Fruit fly (Drosophila melanogaster): ENCODE data around the gene retm.

The retm gene

DNA sequence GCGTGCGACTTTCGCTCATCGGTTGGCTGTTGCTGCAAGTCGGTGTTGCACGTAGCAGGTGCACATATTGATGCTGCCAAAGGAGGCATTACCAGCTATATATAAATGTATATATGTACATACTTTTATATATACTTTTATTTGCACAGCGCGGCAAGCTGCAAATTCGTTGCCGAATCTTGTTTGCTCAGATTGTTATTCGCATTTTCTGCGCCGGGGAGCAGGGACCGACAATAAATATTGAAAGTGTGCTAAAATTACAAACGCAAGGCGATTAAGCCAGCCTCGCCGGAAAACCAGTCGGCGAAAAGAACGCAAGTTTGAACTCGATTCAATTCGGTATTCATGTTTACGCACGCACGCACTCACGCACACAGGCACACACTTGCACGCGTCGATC is 9.1 kb upstream of the retm start:
- TF ChIP-seq Dll (optimal IDR thresholded peaks at IDR 0.05) (no peak), psq (optimal IDR thresholded peaks at IDR 0.05) (no peak), CG8478 (optimal IDR thresholded peaks at IDR 0.05) (no peak), pan (optimal IDR thresholded peaks at IDR 0.05) (no peak), EcR (GFP tag; optimal IDR thresholded peaks at IDR 0.05) (no peak), usp (GFP tag; optimal IDR thresholded peaks at IDR 0.05) (no peak)

DNA sequence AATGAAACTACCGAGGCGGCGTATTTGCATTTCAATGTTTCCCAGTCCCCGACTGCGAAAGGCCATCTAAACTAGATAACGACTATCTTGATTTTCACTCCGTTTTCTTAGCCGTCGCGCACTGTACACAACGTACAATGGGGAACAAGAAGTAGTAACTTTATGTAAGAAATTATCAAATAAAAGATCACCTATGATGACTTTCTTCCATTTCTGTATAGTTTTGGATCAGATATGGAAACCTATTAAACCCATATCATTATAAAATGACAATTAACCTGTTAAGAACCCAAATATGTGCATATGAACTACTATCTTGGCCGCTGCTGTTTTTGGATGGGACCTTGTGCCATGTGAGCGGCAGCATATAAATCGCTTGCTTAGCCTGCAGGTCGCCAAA is 8.5 kb upstream of the retm start:
- TF ChIP-seq EcR (GFP tag; optimal IDR thresholded peaks at IDR 0.05) (no peak), usp (GFP tag; optimal IDR thresholded peaks at IDR 0.05) (no peak), pan (optimal IDR thresholded peaks at IDR 0.05) (no peak), CG8478 (optimal IDR thresholded peaks at IDR 0.05) (no peak), psq (optimal IDR thresholded peaks at IDR 0.05) (no peak), Dll (optimal IDR thresholded peaks at IDR 0.05) (no peak)

DNA sequence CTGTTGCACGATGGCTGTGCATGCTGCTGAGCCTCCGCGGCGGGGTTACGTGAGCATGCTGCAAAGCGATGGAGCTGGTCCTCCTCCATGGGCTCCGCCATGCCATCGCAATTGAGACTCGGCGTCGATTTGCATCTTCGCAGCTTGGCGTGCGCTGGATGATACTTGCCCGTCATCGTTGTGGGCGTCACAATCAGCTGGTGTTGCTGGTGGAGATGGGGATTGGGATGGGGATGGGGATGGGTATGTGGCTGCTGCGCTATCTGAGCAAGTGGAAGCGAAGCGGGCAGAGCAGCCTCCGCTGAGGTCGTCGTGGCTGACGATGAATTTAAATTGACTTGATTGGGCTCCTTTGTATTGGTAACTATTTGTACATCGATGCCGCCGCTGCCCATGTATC is 7.7 kb upstream of the retm start:
- no peak for TF ChIP-seq Dll (optimal IDR thresholded peaks at IDR 0.05)
- TF ChIP-seq CG8478 (optimal IDR thresholded peaks at IDR 0.05): no peak
- no peak for TF ChIP-seq EcR (GFP tag; optimal IDR thresholded peaks at IDR 0.05)
- TF ChIP-seq pan (optimal IDR thresholded peaks at IDR 0.05): no peak
- TF ChIP-seq psq (optimal IDR thresholded peaks at IDR 0.05): no peak
- TF ChIP-seq usp (GFP tag; optimal IDR thresholded peaks at IDR 0.05): no peak

DNA sequence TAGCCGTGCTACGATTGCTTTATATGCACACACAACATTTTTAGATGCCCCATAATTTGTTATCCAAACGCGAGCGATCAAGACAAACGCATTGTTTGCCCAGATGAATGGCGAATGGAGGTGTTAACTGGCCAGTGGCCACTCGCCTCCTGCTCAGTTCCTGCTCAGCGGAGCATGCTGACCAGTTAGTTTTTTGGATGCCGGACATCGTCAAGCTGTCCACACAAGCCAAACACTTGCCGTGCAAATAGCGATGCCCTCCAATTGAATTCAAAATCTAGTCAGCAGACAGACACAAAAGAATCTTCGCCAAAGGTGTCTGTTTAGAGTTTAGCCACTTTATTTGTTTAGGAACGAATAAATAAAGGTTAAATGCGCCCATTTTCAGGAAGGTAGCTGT is 6.5 kb upstream of the retm start:
- TF ChIP-seq EcR (GFP tag; optimal IDR thresholded peaks at IDR 0.05): no peak
- TF ChIP-seq Dll (optimal IDR thresholded peaks at IDR 0.05): no peak
- no peak for TF ChIP-seq pan (optimal IDR thresholded peaks at IDR 0.05)
- TF ChIP-seq usp (GFP tag; optimal IDR thresholded peaks at IDR 0.05): no peak
- no peak for TF ChIP-seq psq (optimal IDR thresholded peaks at IDR 0.05)
- no peak for TF ChIP-seq CG8478 (optimal IDR thresholded peaks at IDR 0.05)

DNA sequence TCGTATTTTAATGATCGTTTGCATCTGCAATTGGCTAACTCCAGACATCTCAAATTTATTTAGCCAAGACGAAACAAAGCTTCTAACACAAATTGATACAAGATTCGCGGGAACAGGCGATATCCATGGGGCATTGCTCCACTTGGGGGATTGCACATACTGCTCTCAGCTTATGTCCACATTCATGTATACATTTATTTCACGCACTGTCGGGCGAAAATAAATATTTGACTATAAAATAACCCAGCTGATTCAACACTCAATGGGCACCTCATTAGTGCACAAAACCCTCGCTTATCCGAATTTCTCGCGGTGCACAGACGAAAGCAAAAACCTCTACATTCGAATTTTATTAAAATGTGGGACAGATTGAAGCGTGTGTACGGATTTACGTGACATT is 5.8 kb upstream of the retm start:
- TF ChIP-seq usp (GFP tag; optimal IDR thresholded peaks at IDR 0.05) (no peak), Dll (optimal IDR thresholded peaks at IDR 0.05) (no peak), CG8478 (optimal IDR thresholded peaks at IDR 0.05) (no peak), EcR (GFP tag; optimal IDR thresholded peaks at IDR 0.05) (no peak), pan (optimal IDR thresholded peaks at IDR 0.05) (no peak), psq (optimal IDR thresholded peaks at IDR 0.05) (no peak)

DNA sequence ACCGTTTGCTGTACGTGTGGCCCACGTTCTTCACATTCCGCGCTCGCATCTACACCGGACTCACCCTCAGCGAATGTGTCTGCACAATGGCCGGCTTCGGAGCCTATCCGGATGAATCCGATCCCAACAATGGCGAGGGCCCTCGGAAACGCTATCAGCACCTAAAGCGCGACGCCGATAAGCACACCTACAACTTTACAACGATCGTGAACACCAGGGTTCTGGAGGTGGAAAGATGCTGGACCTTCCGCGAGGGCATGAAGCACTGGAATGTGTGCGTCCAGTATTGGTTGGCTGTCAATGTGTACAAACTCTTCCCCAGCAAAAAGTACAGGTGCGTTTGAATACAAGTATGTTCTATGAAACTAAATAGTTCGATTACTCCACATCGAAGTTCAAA is 1.9 kb upstream of the retm start:
- TF ChIP-seq usp (GFP tag; optimal IDR thresholded peaks at IDR 0.05): no peak
- no peak for TF ChIP-seq Dll (optimal IDR thresholded peaks at IDR 0.05)
- no peak for TF ChIP-seq pan (optimal IDR thresholded peaks at IDR 0.05)
- TF ChIP-seq psq (optimal IDR thresholded peaks at IDR 0.05): no peak
- no peak for TF ChIP-seq CG8478 (optimal IDR thresholded peaks at IDR 0.05)

DNA sequence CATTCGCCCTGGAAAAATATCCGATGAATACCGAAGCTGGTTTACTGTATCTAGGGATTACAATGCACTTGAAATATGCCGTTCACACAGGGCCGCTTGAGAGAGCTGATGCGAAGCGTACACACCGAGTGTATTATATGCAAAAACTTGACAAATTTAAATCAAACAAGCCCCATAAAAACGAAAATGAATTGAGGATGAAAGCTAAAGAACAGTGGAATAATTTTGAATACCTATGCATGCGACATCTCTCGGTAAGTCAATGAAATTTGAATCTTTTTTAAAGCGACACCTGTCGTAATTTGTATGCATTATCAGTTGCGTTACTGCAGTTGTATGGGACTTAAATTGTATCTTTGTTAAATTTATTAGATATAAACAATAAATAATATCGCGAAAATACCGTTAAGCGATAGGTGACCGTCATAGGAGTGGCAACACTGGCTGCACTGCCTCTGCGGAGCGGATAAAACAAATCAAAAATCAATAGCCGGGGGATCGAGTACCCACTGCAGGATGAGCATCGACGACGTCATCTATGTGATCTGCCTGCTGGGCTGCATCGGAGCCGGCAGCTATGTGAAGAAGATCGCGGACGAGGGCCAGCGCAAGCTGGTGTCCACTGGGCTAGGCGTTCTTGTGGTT is 348 bp upstream of the retm start, which contains the start of gene frj:
Gene frj, plus strand, starts transcription at position 98 of the 645 bp plus-strand sequence.
- TF ChIP-seq psq (optimal IDR thresholded peaks at IDR 0.05) (no peak), CG8478 (optimal IDR thresholded peaks at IDR 0.05) (no peak), usp (GFP tag; optimal IDR thresholded peaks at IDR 0.05) (no peak), pan (optimal IDR thresholded peaks at IDR 0.05) (no peak), Dll (optimal IDR thresholded peaks at IDR 0.05) (no peak), EcR (GFP tag; optimal IDR thresholded peaks at IDR 0.05) (no peak)

DNA sequence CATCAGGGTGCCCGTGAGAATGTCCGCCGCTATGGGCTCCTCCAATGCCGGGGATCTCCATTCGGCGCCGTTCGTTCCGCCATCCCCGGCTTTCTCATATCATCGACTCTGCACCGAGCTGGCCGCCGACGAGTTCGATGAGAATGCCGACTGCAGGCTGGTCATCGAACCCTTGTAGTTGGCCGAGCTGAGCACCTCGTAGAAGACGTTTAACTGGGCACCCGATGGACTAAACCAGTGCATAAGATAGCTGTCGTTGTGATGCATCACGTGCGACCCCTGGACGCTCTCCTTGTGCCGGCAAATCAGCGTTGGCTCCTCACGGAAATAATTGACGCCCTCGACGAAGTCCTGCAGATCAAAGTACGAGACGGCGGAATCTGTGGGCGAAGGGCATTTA is 6.0 kb downstream of the retm start:
- TF ChIP-seq CG8478 (optimal IDR thresholded peaks at IDR 0.05): no peak

DNA sequence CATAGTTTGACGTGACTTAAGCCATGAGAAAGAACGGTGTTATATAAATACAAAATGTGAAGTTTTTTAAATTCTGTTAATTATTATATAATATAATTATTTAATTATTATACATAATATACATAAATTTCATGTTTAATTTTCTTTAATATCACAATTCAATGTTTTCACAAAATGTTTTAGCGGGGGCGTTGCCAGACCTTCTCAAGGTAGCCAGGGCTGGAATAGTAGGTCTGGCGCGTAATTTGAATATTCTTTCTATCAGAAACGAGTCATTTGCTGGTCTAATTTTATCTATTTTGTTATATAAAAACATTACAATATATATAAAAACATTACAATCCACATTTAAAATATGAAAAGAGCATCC is 7.4 kb downstream of the retm start, which contains the start of gene Acox3:
Gene Acox3, minus strand, starts transcription at position 70 of the 370 bp plus-strand sequence.
- TF ChIP-seq pan (optimal IDR thresholded peaks at IDR 0.05): no peak
- no peak for TF ChIP-seq EcR (GFP tag; optimal IDR thresholded peaks at IDR 0.05)
- no peak for TF ChIP-seq Dll (optimal IDR thresholded peaks at IDR 0.05)
- no peak for TF ChIP-seq usp (GFP tag; optimal IDR thresholded peaks at IDR 0.05)
- no peak for TF ChIP-seq CG8478 (optimal IDR thresholded peaks at IDR 0.05)
- TF ChIP-seq psq (optimal IDR thresholded peaks at IDR 0.05): no peak

DNA sequence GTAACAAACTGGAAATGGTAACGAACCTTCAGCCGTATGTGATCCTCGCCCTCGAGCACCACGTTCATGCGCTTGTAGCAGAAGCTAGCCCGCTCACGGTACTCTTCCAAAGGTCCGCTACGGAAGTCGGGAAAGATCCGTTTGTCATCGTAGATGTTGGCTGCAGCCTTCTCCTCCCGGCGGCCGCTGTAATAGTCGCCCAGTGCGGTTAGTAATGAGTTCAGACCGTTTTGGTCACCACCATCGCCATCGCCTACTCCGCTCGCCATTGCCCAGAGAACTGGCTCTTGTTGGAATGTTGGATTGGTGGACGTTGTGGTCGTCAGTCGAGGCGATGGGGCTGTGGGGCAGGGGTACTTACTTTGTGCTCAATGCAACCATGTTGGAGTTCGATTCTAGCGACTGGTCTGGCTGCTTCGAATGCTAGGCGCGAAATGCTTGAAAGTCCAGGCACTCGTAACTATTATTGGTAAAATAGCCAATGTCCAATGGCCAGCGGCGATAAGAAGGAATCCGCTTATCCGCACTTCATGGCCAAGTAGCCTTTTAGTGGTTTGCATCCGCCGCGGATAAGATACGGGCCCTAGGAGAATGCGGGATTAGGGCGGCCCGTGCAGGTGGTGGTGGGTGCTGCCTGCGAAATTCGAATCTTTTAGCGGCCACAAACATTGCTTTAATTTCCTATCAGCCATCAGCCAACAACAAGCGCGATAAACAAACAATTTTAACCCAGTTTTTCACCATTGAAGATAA is 8.0 kb downstream of the retm start:
- no peak for TF ChIP-seq Dll (optimal IDR thresholded peaks at IDR 0.05)
- TF ChIP-seq EcR (GFP tag; optimal IDR thresholded peaks at IDR 0.05): no peak
- no peak for TF ChIP-seq pan (optimal IDR thresholded peaks at IDR 0.05)
- no peak for TF ChIP-seq psq (optimal IDR thresholded peaks at IDR 0.05)
- no peak for TF ChIP-seq usp (GFP tag; optimal IDR thresholded peaks at IDR 0.05)
- TF ChIP-seq CG8478 (optimal IDR thresholded peaks at IDR 0.05): no peak

DNA sequence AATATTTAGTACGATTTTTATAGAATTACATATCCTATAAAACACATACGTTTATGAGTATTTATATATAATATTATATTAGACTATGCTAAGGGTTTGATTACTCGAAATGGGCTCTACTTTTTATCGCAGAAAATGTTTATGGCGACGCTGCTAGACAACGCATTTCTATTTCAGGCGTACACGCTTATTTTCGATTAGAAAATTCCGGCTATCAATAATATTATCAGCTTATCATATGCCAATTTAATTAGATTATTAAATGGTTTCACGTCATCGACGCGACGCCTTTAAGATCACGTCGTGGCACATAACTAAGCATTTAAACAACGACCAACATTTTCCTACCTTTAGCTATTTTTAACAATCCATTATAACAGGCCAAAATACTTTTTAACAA is 29.4 kb downstream of the retm start:
- TF ChIP-seq CG8478 (optimal IDR thresholded peaks at IDR 0.05) (no peak), usp (GFP tag; optimal IDR thresholded peaks at IDR 0.05) (no peak), Dll (optimal IDR thresholded peaks at IDR 0.05) (no peak), pan (optimal IDR thresholded peaks at IDR 0.05) (no peak), EcR (GFP tag; optimal IDR thresholded peaks at IDR 0.05) (no peak), psq (optimal IDR thresholded peaks at IDR 0.05) (no peak)

DNA sequence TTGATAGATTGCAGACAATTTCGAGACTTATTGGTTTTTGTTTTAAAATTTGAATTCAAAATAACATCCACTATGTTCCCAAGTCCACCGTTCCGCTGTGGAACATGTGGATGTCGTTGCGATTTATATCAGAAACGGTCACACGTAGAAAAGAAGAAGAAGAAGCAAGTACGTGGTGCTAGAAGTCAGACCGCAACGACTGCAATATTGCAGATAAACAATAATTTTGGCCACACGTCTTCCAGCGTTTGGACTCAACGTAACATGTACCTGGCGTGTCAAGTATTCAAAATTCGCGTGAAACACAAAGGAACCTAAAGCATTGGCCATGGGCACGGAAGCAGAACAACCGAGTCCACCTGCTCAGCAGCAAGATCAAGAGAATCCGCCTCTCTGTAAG is 31.5 kb downstream of the retm start, which contains the start of gene Fic:
Gene Fic, plus strand, starts transcription at position 139 of the 400 bp plus-strand sequence.
- TF ChIP-seq usp (GFP tag; optimal IDR thresholded peaks at IDR 0.05) (no peak), EcR (GFP tag; optimal IDR thresholded peaks at IDR 0.05) (no peak), pan (optimal IDR thresholded peaks at IDR 0.05) (no peak), CG8478 (optimal IDR thresholded peaks at IDR 0.05) (no peak), Dll (optimal IDR thresholded peaks at IDR 0.05) (no peak)
